Worm (Caenorhabditis elegans) whole organism, L1 larva: Measurements from ENCODE around the gene M110.8.

Source experiments
- C04F5.9 ChIP-seq: sonication (generic microtip); optimal IDR thresholded peaks from 2 replicates; lab custom pipeline; 2016; ENCODE audit warnings: missing genetic modification characterization, missing compliant biosample characterization
- C16A3.4 ChIP-seq: fragments of 150-350 bp; optimal IDR thresholded peaks from 2 replicates; lab custom pipeline; 2014; ENCODE audit warnings: missing biosample characterization, missing genetic modification characterization
- C34B4.2 ChIP-seq: sonication (generic microtip); optimal IDR thresholded peaks from 2 replicates; lab custom pipeline; 2017; ENCODE audit warnings: mild to moderate bottlenecking, missing genetic modification characterization, missing compliant biosample characterization
- F16B12.6 ChIP-seq: fragments of 150-350 bp; optimal IDR thresholded peaks from 2 replicates; lab custom pipeline; 2014; ENCODE audit warnings: missing biosample characterization, missing genetic modification characterization
- Y116A8C.19 ChIP-seq: sonication (generic microtip); optimal IDR thresholded peaks from 2 replicates; lab custom pipeline; 2016; ENCODE audit warnings: missing compliant biosample characterization, missing genetic modification characterization, borderline replicate concordance
- aha-1 ChIP-seq: fragments of 150-350 bp; optimal IDR thresholded peaks from 2 replicates; lab custom pipeline; 2014; ENCODE audit warnings: missing biosample characterization, missing genetic modification characterization
- blmp-1 ChIP-seq: fragments of 150-350 bp; optimal IDR thresholded peaks from 2 replicates; lab custom pipeline; 2014; ENCODE audit warnings: missing biosample characterization, missing genetic modification characterization
- ceh-63 ChIP-seq: fragments of 200-800 bp; sonication (Bioruptor generic); optimal IDR thresholded peaks from 2 replicates; lab custom pipeline; 2018; ENCODE audit warnings: mild to moderate bottlenecking, missing genetic modification characterization, missing compliant biosample characterization
- ceh-82 ChIP-seq, 3 experiments: fragments of 150-350 bp in 1 of 3; sonication (generic microtip) in 2 of 3; optimal IDR thresholded peaks; 2 replicates each; lab custom pipeline; 2014 to 2017; ENCODE audit warnings: missing biosample characterization in 3 of 3, missing genetic modification characterization in 3 of 3
- ceh-90 ChIP-seq: sonication (generic microtip); optimal IDR thresholded peaks from 2 replicates; lab custom pipeline; 2016; ENCODE audit warnings: missing genetic modification characterization, missing compliant biosample characterization
- ces-1 ChIP-seq: fragments of 150-350 bp; optimal IDR thresholded peaks from 2 replicates; lab custom pipeline; 2014; ENCODE audit warnings: missing biosample characterization, missing genetic modification reagents, missing genetic modification characterization
- efl-1 ChIP-seq, 4 experiments: fragments of 150-350 bp; optimal IDR thresholded peaks in 3 of 4; peaks in 1 of 4; 1 replicate in 1 of 4; 2 replicates in 3 of 4; lab custom pipeline; 2014; ENCODE audit warnings: missing biosample characterization in 2 of 4, missing genetic modification characterization in 2 of 4, missing genetic modification reagents in 2 of 4
- elt-2 ChIP-seq: sonication (generic microtip); optimal IDR thresholded peaks from 2 replicates; lab custom pipeline; 2016; ENCODE audit warnings: missing genetic modification characterization, mild to moderate bottlenecking, inconsistent platforms, missing compliant biosample characterization, missing genetic modification reagents
- fkh-10 ChIP-seq: sonication (generic microtip); optimal IDR thresholded peaks from 2 replicates; lab custom pipeline; 2017; ENCODE audit warnings: missing biosample characterization, missing genetic modification reagents, missing genetic modification characterization
- fkh-4 ChIP-seq: sonication (generic microtip); optimal IDR thresholded peaks from 2 replicates; lab custom pipeline; 2016; ENCODE audit warnings: missing compliant biosample characterization, missing genetic modification characterization, borderline replicate concordance
- fos-1 ChIP-seq: fragments of 150-350 bp; optimal IDR thresholded peaks from 2 replicates; lab custom pipeline; 2014; ENCODE audit warnings: missing biosample characterization, missing genetic modification characterization
- hlh-17 ChIP-seq: fragments of 200-800 bp; sonication (Bioruptor generic); optimal IDR thresholded peaks from 2 replicates; lab custom pipeline; 2018; ENCODE audit warnings: missing genetic modification characterization, mild to moderate bottlenecking, missing compliant biosample characterization, moderate library complexity, borderline replicate concordance
- hpl-2 ChIP-seq: fragments of 150-350 bp; optimal IDR thresholded peaks from 2 replicates; lab custom pipeline; 2014; ENCODE audit warnings: missing biosample characterization, missing genetic modification reagents, missing genetic modification characterization
- lin-13 ChIP-seq: fragments of 150-350 bp; optimal IDR thresholded peaks from 2 replicates; lab custom pipeline; 2014; ENCODE audit warnings: missing biosample characterization, missing genetic modification reagents, missing genetic modification characterization
- lin-14 ChIP-seq: fragments of 200-800 bp; sonication (Bioruptor generic); optimal IDR thresholded peaks from 2 replicates; lab custom pipeline; 2018; ENCODE audit warnings: mild to moderate bottlenecking, missing genetic modification characterization, moderate library complexity, missing compliant biosample characterization
- lin-15B ChIP-seq: fragments of 150-350 bp; sonication (generic microtip); optimal IDR thresholded peaks from 3 replicates; lab custom pipeline; 2014; ENCODE audit warnings: missing biosample characterization, missing genetic modification characterization
- lir-3 ChIP-seq: sonication (generic microtip); optimal IDR thresholded peaks from 2 replicates; lab custom pipeline; 2016; ENCODE audit warnings: mild to moderate bottlenecking, missing genetic modification characterization, moderate library complexity, missing compliant biosample characterization; ENCODE audit not compliant: poor library complexity
- mdl-1 ChIP-seq, 2 experiments: fragments of 150-350 bp; optimal IDR thresholded peaks; 2 replicates each; lab custom pipeline; 2014 to 2017; ENCODE audit warnings: missing biosample characterization in 2 of 2, missing genetic modification characterization in 2 of 2, inconsistent platforms in 1 of 2
- mef-2 ChIP-seq: fragments of 150-350 bp; optimal IDR thresholded peaks from 2 replicates; lab custom pipeline; 2014; ENCODE audit warnings: missing biosample characterization, missing genetic modification characterization
- mep-1 ChIP-seq: fragments of 150-350 bp; optimal IDR thresholded peaks from 2 replicates; lab custom pipeline; 2014; ENCODE audit warnings: missing biosample characterization, missing genetic modification characterization
- nhr-12 ChIP-seq: sonication (generic microtip); optimal IDR thresholded peaks from 2 replicates; lab custom pipeline; 2017; ENCODE audit warnings: missing biosample characterization, missing genetic modification characterization
- nhr-237 ChIP-seq: fragments of 150-350 bp; optimal IDR thresholded peaks from 2 replicates; lab custom pipeline; 2014; ENCODE audit warnings: missing biosample characterization, missing genetic modification characterization
- nhr-71 ChIP-seq: sonication (generic microtip); optimal IDR thresholded peaks from 2 replicates; lab custom pipeline; 2016; ENCODE audit warnings: mild to moderate bottlenecking, missing genetic modification characterization, moderate library complexity, missing compliant biosample characterization
- nhr-77 ChIP-seq: fragments of 150-350 bp; optimal IDR thresholded peaks from 2 replicates; lab custom pipeline; 2014; ENCODE audit warnings: missing biosample characterization, missing genetic modification characterization
- nhr-84 ChIP-seq: sonication (generic microtip); optimal IDR thresholded peaks from 2 replicates; lab custom pipeline; 2017; ENCODE audit warnings: missing biosample characterization, missing genetic modification characterization
- nhr-85 ChIP-seq: sonication (generic microtip); peaks from one replicate; lab custom pipeline; 2016; ENCODE audit warnings: missing genetic modification characterization, inconsistent platforms, missing compliant biosample characterization
- nhr-90 ChIP-seq: sonication (generic microtip); optimal IDR thresholded peaks from 2 replicates; lab custom pipeline; 2016; ENCODE audit warnings: mild to moderate bottlenecking, missing genetic modification characterization, missing compliant biosample characterization; ENCODE audit not compliant: poor library complexity
- pag-3 ChIP-seq: sonication (generic microtip); optimal IDR thresholded peaks from 2 replicates; lab custom pipeline; 2017; ENCODE audit warnings: missing genetic modification characterization, mild to moderate bottlenecking, missing compliant biosample characterization, antibody characterized with exemption, borderline replicate concordance; ENCODE audit not compliant: insufficient read depth
- pax-3 ChIP-seq: fragments of 200-800 bp; sonication (Bioruptor generic); optimal IDR thresholded peaks from 2 replicates; lab custom pipeline; 2018; ENCODE audit warnings: mild to moderate bottlenecking, missing genetic modification characterization, moderate library complexity, missing compliant biosample characterization
- rnt-1 ChIP-seq: sonication (generic microtip); optimal IDR thresholded peaks from 2 replicates; lab custom pipeline; 2016; ENCODE audit warnings: mild to moderate bottlenecking, missing genetic modification characterization, moderate library complexity, missing compliant biosample characterization
- skn-1 ChIP-seq: fragments of 150-350 bp; optimal IDR thresholded peaks from 2 replicates; lab custom pipeline; 2014; ENCODE audit warnings: missing biosample characterization, missing genetic modification characterization
- snpc-4 ChIP-seq: fragments of 150-350 bp; optimal IDR thresholded peaks from 2 replicates; lab custom pipeline; 2014; ENCODE audit warnings: missing biosample characterization, missing genetic modification characterization
- sox-4 ChIP-seq: sonication (generic microtip); optimal IDR thresholded peaks from 2 replicates; lab custom pipeline; 2016; ENCODE audit warnings: missing genetic modification characterization, missing compliant biosample characterization
- unc-130 ChIP-seq: fragments of 150-350 bp; optimal IDR thresholded peaks from 2 replicates; lab custom pipeline; 2017; ENCODE audit warnings: missing biosample characterization, missing genetic modification characterization, inconsistent platforms
- zip-4 ChIP-seq: fragments of 200-800 bp; sonication (Bioruptor generic); optimal IDR thresholded peaks from 2 replicates; lab custom pipeline; 2018; ENCODE audit warnings: mild to moderate bottlenecking, missing genetic modification characterization, moderate library complexity, missing compliant biosample characterization
- ztf-11 ChIP-seq, 2 experiments: sonication (generic microtip); optimal IDR thresholded peaks; 2 replicates each; lab custom pipeline; 2016 to 2017; ENCODE audit warnings: missing genetic modification characterization in 2 of 2, missing biosample characterization in 1 of 2, missing compliant biosample characterization in 1 of 2
- ztf-4 ChIP-seq: fragments of 150-350 bp; optimal IDR thresholded peaks from 2 replicates; lab custom pipeline; 2014; ENCODE audit warnings: missing biosample characterization, missing genetic modification characterization

M110.8 gene

ce11 chrII:8216433-8216832 lies 7.1 kb upstream of the M110.8 start, which contains the start of gene M110.3 (continued):
- TF ChIP-seq skn-1 (tag; lab: Kevin White, UChicago), result peak; percentile 1
- TF ChIP-seq nhr-237 (tag; lab: Kevin White, UChicago), result no peak
- no peak for TF ChIP-seq F16B12.6 (tag; lab: Kevin White, UChicago)
- TF ChIP-seq unc-130 (tag; lab: Kevin White, UChicago), result no peak
- TF ChIP-seq pax-3 (tag; lab: Kevin White, UChicago), result no peak
- TF ChIP-seq nhr-77 (tag; lab: Kevin White, UChicago), result peak; percentile 25
- TF ChIP-seq zip-4, result peak; percentile 47
- TF ChIP-seq lin-13 (GFP tag; lab: Kevin White, UChicago), result no peak
- no peak for TF ChIP-seq ztf-11 (tag; optimal IDR thresholded peaks at IDR 0.05; lab: Kevin White, UChicago)
- peak; percentile 64 for TF ChIP-seq blmp-1 (tag; lab: Kevin White, UChicago)
- TF ChIP-seq C16A3.4 (tag; lab: Kevin White, UChicago), result peak; percentile 35
- no peak for TF ChIP-seq fos-1 (tag; lab: Kevin White, UChicago)
- peak; percentile 65 for TF ChIP-seq efl-1 (optimal IDR thresholded peaks at IDR 0.05; lab: Kevin White, UChicago)
- TF ChIP-seq efl-1 (GFP tag; optimal IDR thresholded peaks at IDR 0.05 in 1 of 2; lab: Kevin White, UChicago), result peak; percentile 54 to 91
- peak in 1 of 2 experiments; percentile 39 for TF ChIP-seq mdl-1 (tag; optimal IDR thresholded peaks at IDR 0.05; lab: Kevin White, UChicago)
- no peak for TF ChIP-seq ceh-90 (tag; lab: Kevin White, UChicago)
- peak; percentile 61 for TF ChIP-seq nhr-71 (tag; lab: Kevin White, UChicago)
- TF ChIP-seq aha-1 (tag; lab: Kevin White, UChicago), result no peak
- TF ChIP-seq rnt-1 (tag; lab: Kevin White, UChicago), result peak; percentile 43
- no peak for TF ChIP-seq nhr-84 (tag; lab: Kevin White, UChicago)
- peak; percentile 68 for TF ChIP-seq lin-14 (GFP tag; lab: Kevin White, UChicago)
- TF ChIP-seq fkh-4 (tag; lab: Kevin White, UChicago), result no peak
- TF ChIP-seq hlh-17 (GFP tag; lab: Kevin White, UChicago), result no peak
- TF ChIP-seq elt-2, result no peak
- no peak for TF ChIP-seq lir-3
- TF ChIP-seq Y116A8C.19 (tag; lab: Kevin White, UChicago), result no peak
- TF ChIP-seq sox-4 (tag; lab: Kevin White, UChicago), result no peak
- no peak for TF ChIP-seq nhr-90 (tag; lab: Kevin White, UChicago)
- no peak for TF ChIP-seq hpl-2 (GFP tag; lab: Kevin White, UChicago)
- TF ChIP-seq snpc-4 (tag; lab: Kevin White, UChicago), result no peak
- no peak for TF ChIP-seq C34B4.2
- TF ChIP-seq mep-1 (tag; lab: Kevin White, UChicago), result peak; percentile 48
- no peak for TF ChIP-seq nhr-12
- TF ChIP-seq mef-2 (tag; lab: Kevin White, UChicago), result no peak
- TF ChIP-seq ztf-4 (tag; lab: Kevin White, UChicago), result no peak
- peak in 2 of 3 experiments; percentile 4 to 42 for TF ChIP-seq ceh-82 (tag; optimal IDR thresholded peaks at IDR 0.05; lab: Kevin White, UChicago)
- TF ChIP-seq C04F5.9 (tag; lab: Kevin White, UChicago), result peak; percentile 44
- TF ChIP-seq fkh-10 (GFP tag; lab: Kevin White, UChicago), result no peak
- TF ChIP-seq lin-15B, result peak; percentile 2
- no peak for TF ChIP-seq ceh-63 (GFP tag; lab: Kevin White, UChicago)
- TF ChIP-seq ces-1 (GFP tag; lab: Kevin White, UChicago), result no peak
- peak; percentile 71 for TF ChIP-seq pag-3 (tag; lab: Kevin White, UChicago)
- TF ChIP-seq nhr-85 (tag; lab: Kevin White, UChicago), result peak; percentile 67
